Worm (Caenorhabditis elegans) whole organism, L3 larva: ENCODE data around the gene srh-265.

Experiments used
- R02D3.7 ChIP-seq: fragments of 150-350 bp; optimal IDR thresholded peaks from 2 replicates; lab custom pipeline; 2014; ENCODE audit warnings: missing biosample characterization, missing genetic modification characterization
- ceh-82 ChIP-seq: fragments of 150-350 bp; optimal IDR thresholded peaks from 2 replicates; lab custom pipeline; 2014; ENCODE audit warnings: missing biosample characterization, missing genetic modification characterization
- elt-1 ChIP-seq: fragments of 150-350 bp; optimal IDR thresholded peaks from 2 replicates; lab custom pipeline; 2014; ENCODE audit warnings: missing biosample characterization, missing genetic modification characterization
- fos-1 ChIP-seq: fragments of 150-350 bp; optimal IDR thresholded peaks from 2 replicates; lab custom pipeline; 2014; ENCODE audit warnings: missing biosample characterization, missing genetic modification characterization
- nhr-67 ChIP-seq: fragments of 150-350 bp; optimal IDR thresholded peaks from 2 replicates; lab custom pipeline; 2014; ENCODE audit warnings: missing biosample characterization, missing genetic modification characterization
- nhr-77 ChIP-seq: fragments of 150-350 bp; optimal IDR thresholded peaks from 2 replicates; lab custom pipeline; 2014; ENCODE audit warnings: missing biosample characterization, missing genetic modification characterization
- tbx-2 ChIP-seq: sonication (generic microtip); optimal IDR thresholded peaks from 2 replicates; lab custom pipeline; 2016; ENCODE audit warnings: mild to moderate bottlenecking, missing genetic modification characterization, missing compliant biosample characterization
- unc-39 ChIP-seq: sonication (generic microtip); optimal IDR thresholded peaks from 4 replicates; lab custom pipeline; 2017; ENCODE audit warnings: missing biosample characterization, missing genetic modification characterization

ce11 chrV:15377903-15378302 lies 38.1 kb upstream of the srh-265 start, which contains the start of gene srh-122:
- TF ChIP-seq nhr-67 (tag; lab: Kevin White, UChicago) (no peak), unc-39 (tag; lab: Kevin White, UChicago) (no peak), elt-1 (tag; lab: Kevin White, UChicago) (no peak), fos-1 (tag; lab: Kevin White, UChicago) (no peak), tbx-2 (tag; lab: Kevin White, UChicago) (no peak), R02D3.7 (tag; lab: Kevin White, UChicago) (no peak), nhr-77 (tag; lab: Kevin White, UChicago) (no peak), ceh-82 (tag; lab: Kevin White, UChicago) (no peak)
